Fruit fly (Drosophila melanogaster): Measurements from ENCODE around the gene CG34456.
A peak's percentile ranks its signal among the peaks of the same experiment; 100 is the strongest.

CG34456 gene

DNA sequence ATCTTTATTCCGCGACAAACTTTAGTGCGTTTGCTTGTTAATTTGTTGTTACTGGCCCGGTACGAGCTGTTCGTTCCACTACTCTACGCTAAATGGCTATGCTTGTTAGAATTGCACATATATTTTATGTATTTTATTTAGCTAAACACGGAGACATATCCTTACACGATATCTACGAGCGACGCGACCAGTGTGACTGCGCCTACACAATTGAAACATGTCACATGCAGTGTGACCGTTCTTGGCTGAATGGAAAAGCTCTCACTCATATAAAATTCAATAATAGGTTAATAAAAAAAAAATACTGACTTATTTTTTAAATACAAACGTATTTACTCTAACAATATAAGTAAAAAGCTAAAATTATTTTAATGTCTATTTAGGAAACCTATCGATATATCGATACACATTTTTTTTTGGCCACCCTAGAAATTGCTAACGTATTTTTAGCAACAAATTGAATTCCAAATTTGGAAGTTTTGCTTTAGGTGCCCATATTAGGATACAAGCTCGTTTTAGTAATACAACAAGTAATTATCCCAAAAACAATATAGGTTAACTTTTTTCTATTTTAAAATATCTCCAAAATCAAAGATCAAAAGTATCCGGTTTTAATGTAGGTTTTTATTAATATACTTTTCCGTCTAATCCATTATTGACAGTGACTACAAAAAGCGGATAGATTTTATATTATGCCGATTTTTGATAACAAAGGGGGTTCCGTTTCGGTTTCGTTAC lies 37.3 kb downstream of the CG34456 start, which contains the start of gene CG4080 (continued):
- TF ChIP-seq zen (tag; optimal IDR thresholded peaks at IDR 0.05), result peak; percentile 26
- TF ChIP-seq crp (GFP tag; optimal IDR thresholded peaks at IDR 0.05), result peak in 1 of 2 experiments; percentile 4
- peak; percentile 54 for TF ChIP-seq CG6765 (GFP tag; optimal IDR thresholded peaks at IDR 0.05)
- TF ChIP-seq CG12391 (tag; optimal IDR thresholded peaks at IDR 0.05), result peak; percentile 84
- TF ChIP-seq Rfx (GFP tag; IDR thresholded peaks at IDR 0.05), result no peak
- no peak for TF ChIP-seq CG8765 (GFP tag; IDR thresholded peaks at IDR 0.05)
- peak; percentile 43 for TF ChIP-seq dmrt11E (tag; optimal IDR thresholded peaks at IDR 0.05)
- no peak for TF ChIP-seq Elba2 (GFP tag; optimal IDR thresholded peaks at IDR 0.05)
- TF ChIP-seq bigmax (GFP tag; optimal IDR thresholded peaks at IDR 0.05), result no peak
- no peak for TF ChIP-seq CG42726 (GFP tag; IDR thresholded peaks at IDR 0.05; ENCODE audit: partially characterized antibody)
- no peak for TF ChIP-seq btn (GFP tag; optimal IDR thresholded peaks at IDR 0.05)
- no peak for TF ChIP-seq CG6654 (GFP tag; optimal IDR thresholded peaks at IDR 0.05)
- TF ChIP-seq CG8290 (GFP tag; optimal IDR thresholded peaks at IDR 0.05), result peak; percentile 22
- TF ChIP-seq CG8290 (tag; optimal IDR thresholded peaks at IDR 0.05), result peak; percentile 32 to 36
- peak; percentile 11 for TF ChIP-seq gcm (GFP tag; optimal IDR thresholded peaks at IDR 0.05)
- no peak for TF ChIP-seq Six4 (GFP tag; optimal IDR thresholded peaks at IDR 0.05)
- no peak for TF ChIP-seq usp (GFP tag; optimal IDR thresholded peaks at IDR 0.05)
- no peak for TF ChIP-seq Dfd (GFP tag; optimal IDR thresholded peaks at IDR 0.05)
- TF ChIP-seq ftz-f1 (GFP tag; optimal IDR thresholded peaks at IDR 0.05), result no peak
- no peak for TF ChIP-seq Gug (GFP tag; IDR thresholded peaks at IDR 0.05)
- no peak for TF ChIP-seq Sox100B (GFP tag; optimal IDR thresholded peaks at IDR 0.05)
- no peak for TF ChIP-seq CG8089 (GFP tag; optimal IDR thresholded peaks at IDR 0.05)
- TF ChIP-seq B-H1 (GFP tag; IDR thresholded peaks at IDR 0.05), result no peak
- TF ChIP-seq ab (GFP tag; optimal IDR thresholded peaks at IDR 0.05), result no peak
- no peak for TF ChIP-seq Ravus (GFP tag; IDR thresholded peaks at IDR 0.05)
- no peak for TF ChIP-seq Gsc (GFP tag; IDR thresholded peaks at IDR 0.05)
- no peak for TF ChIP-seq prd (optimal IDR thresholded peaks at IDR 0.05)
- TF ChIP-seq prd (GFP tag; IDR thresholded peaks at IDR 0.05), result no peak
- no peak for TF ChIP-seq ssp (GFP tag; IDR thresholded peaks at IDR 0.05)
- TF ChIP-seq CG3995 (GFP tag; optimal IDR thresholded peaks at IDR 0.05), result no peak
- 0 out of 2 replicates have a peak, but pooled peaks have one; percentile 44 for TF ChIP-seq CG31441 (GFP tag; IDR thresholded peaks at IDR 0.05)
- TF ChIP-seq CG7786 (GFP tag; optimal IDR thresholded peaks at IDR 0.05), result no peak
- peak; percentile 63 for TF ChIP-seq YL-1 (GFP tag; optimal IDR thresholded peaks at IDR 0.05)
- TF ChIP-seq peb (GFP tag; IDR thresholded peaks at IDR 0.05), result no peak
- 0 out of 2 replicates have a peak, but pooled peaks have one; percentile 14 for TF ChIP-seq ato (GFP tag; IDR thresholded peaks at IDR 0.05; ENCODE audit: partially characterized antibody)
- TF ChIP-seq CkIIα-i1 (GFP tag; IDR thresholded peaks at IDR 0.05), result no peak
- no peak for TF ChIP-seq Atf-2 (GFP tag; optimal IDR thresholded peaks at IDR 0.05)
- no peak for TF ChIP-seq en (GFP tag; optimal IDR thresholded peaks at IDR 0.05)
- no peak for TF ChIP-seq nom (GFP tag; optimal IDR thresholded peaks at IDR 0.05)
- no peak for TF ChIP-seq cwo (GFP tag; optimal IDR thresholded peaks at IDR 0.05)
- TF ChIP-seq CG15073 (GFP tag; optimal IDR thresholded peaks at IDR 0.05), result no peak
- TF ChIP-seq fd64A (GFP tag; optimal IDR thresholded peaks at IDR 0.05), result no peak
- no peak for TF ChIP-seq CG11093 (GFP tag; IDR thresholded peaks at IDR 0.05)
- TF ChIP-seq chinmo (GFP tag; IDR thresholded peaks at IDR 0.05; ENCODE audit: partially characterized antibody), result peak; percentile 57; the same call in 1 of the 4 replicates
- no peak for TF ChIP-seq CG15269 (tag; optimal IDR thresholded peaks at IDR 0.05)
- TF ChIP-seq HLH3B (GFP tag; IDR thresholded peaks at IDR 0.05), result no peak
- no peak for TF ChIP-seq CG5180 (GFP tag; optimal IDR thresholded peaks at IDR 0.05)
- 0 out of 3 replicates have a peak, but pooled peaks have one; percentile 45 for TF ChIP-seq so (GFP tag; IDR thresholded peaks at IDR 0.05)
- TF ChIP-seq phol (tag; optimal IDR thresholded peaks at IDR 0.05), result peak; percentile 55
- no peak for TF ChIP-seq CG10431 (GFP tag; optimal IDR thresholded peaks at IDR 0.05)
- TF ChIP-seq CG9876 (GFP tag; optimal IDR thresholded peaks at IDR 0.05), result no peak

Data from whole organism, embryonic.